Worm (Caenorhabditis elegans) whole organism, early embryonic: Measurements from ENCODE around the gene bath-15.

Experiments used
- B0310.2 ChIP-seq: sonication (generic microtip); optimal IDR thresholded peaks from 2 replicates; lab custom pipeline; 2016; ENCODE audit warnings: mild to moderate bottlenecking, missing genetic modification characterization, missing compliant biosample characterization
- F13C5.2 ChIP-seq: sonication (generic microtip); optimal IDR thresholded peaks from 2 replicates; lab custom pipeline; 2017; ENCODE audit warnings: mild to moderate bottlenecking, missing genetic modification characterization, inconsistent platforms, missing compliant biosample characterization
- aly-1 ChIP-seq: sonication (generic microtip); optimal IDR thresholded peaks from 2 replicates; lab custom pipeline; 2016; ENCODE audit warnings: missing genetic modification characterization, missing compliant biosample characterization
- ama-1 ChIP-seq: fragments of 150-350 bp; optimal IDR thresholded peaks from 2 replicates; lab custom pipeline; 2014
- ceh-13 ChIP-seq: fragments of 200-800 bp; sonication (Bioruptor generic); optimal IDR thresholded peaks from 2 replicates; lab custom pipeline; 2018; ENCODE audit warnings: mild to moderate bottlenecking, missing genetic modification characterization, missing compliant biosample characterization
- ceh-36 ChIP-seq: sonication (generic microtip); optimal IDR thresholded peaks from 2 replicates; lab custom pipeline; 2016; ENCODE audit warnings: missing genetic modification characterization, inconsistent platforms, missing compliant biosample characterization
- ets-7 ChIP-seq: sonication (generic microtip); optimal IDR thresholded peaks from 2 replicates; lab custom pipeline; 2016; ENCODE audit warnings: missing genotype, missing genetic modification characterization, missing compliant biosample characterization
- flt-1 ChIP-seq: fragments of 200-800 bp; sonication (Bioruptor generic); IDR thresholded peaks from 2 replicates; pipeline ENCODE4 v1.3.6; 2022; ENCODE audit warnings: missing genetic modification characterization, missing compliant biosample characterization
- hmbx-1 ChIP-seq: sonication (generic microtip); optimal IDR thresholded peaks from 2 replicates; lab custom pipeline; 2016; ENCODE audit warnings: mild to moderate bottlenecking, missing genetic modification characterization, missing compliant biosample characterization
- hmg-4 ChIP-seq: fragments of 200-800 bp; sonication (Bioruptor generic); optimal IDR thresholded peaks from 2 replicates; lab custom pipeline; 2018; ENCODE audit warnings: mild to moderate bottlenecking, missing genetic modification characterization, missing compliant biosample characterization
- hnd-1 ChIP-seq: sonication (generic microtip); optimal IDR thresholded peaks from 2 replicates; lab custom pipeline; 2016; ENCODE audit warnings: missing genetic modification characterization, missing compliant biosample characterization
- pes-1 ChIP-seq: fragments of 200-800 bp; sonication (Bioruptor generic); IDR thresholded peaks from 2 replicates; pipeline ENCODE4 v1.3.6; 2022; ENCODE audit warnings: missing genetic modification reagents, missing genetic modification characterization, missing compliant biosample characterization
- scrt-1 ChIP-seq: fragments of 200-800 bp; sonication (Bioruptor generic); IDR thresholded peaks from 2 replicates; pipeline ENCODE4 v1.3.6; 2022; ENCODE audit warnings: missing genetic modification characterization, missing compliant biosample characterization
- sea-1 ChIP-seq: fragments of 200-800 bp; sonication (Bioruptor generic); conservative IDR thresholded peaks from 2 replicates; pipeline ENCODE4 v1.3.6; 2022; ENCODE audit warnings: missing genetic modification characterization, missing compliant biosample characterization
- tbx-11 ChIP-seq: fragments of 200-800 bp; sonication (Bioruptor generic); IDR thresholded peaks from 2 replicates; pipeline ENCODE4 v1.3.6; 2022; ENCODE audit warnings: missing genetic modification characterization, missing compliant biosample characterization
- tbx-37 ChIP-seq: fragments of 200-800 bp; sonication (Bioruptor generic); conservative IDR thresholded peaks from 2 replicates; pipeline ENCODE4 v1.3.6; 2022; ENCODE audit warnings: missing genetic modification reagents, missing genetic modification characterization, missing compliant biosample characterization
- tra-4 ChIP-seq: sonication (generic microtip); optimal IDR thresholded peaks from 2 replicates; lab custom pipeline; 2017; ENCODE audit warnings: missing genetic modification characterization, missing compliant biosample characterization

bath-15 gene

DNA sequence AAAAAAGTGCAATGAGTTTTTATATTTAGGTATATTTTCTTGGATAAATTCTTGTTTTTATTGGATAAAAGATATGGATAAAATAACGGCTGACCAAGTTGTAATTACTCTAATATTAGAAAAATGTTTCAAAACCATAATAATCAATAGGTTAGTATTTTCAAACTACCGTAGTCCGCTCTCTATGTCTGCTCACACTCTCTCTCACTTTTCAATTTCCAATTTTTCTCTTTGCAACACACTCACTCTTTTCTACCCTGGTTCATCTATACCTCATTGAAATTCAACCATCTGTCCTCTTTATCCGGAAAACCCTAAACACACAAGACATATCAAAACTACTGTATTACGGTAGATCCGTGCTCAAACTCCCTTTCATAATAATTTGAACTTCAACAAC lies 3.5 kb upstream of the bath-15 start:
- TF ChIP-seq pes-1 (GFP tag; lab: Robert Waterston, UW) (no peak), tra-4 (no peak), hmbx-1 (tag; lab: Kevin White, UChicago) (no peak), ceh-13 (GFP tag; lab: Kevin White, UChicago) (no peak), tbx-11 (GFP tag; lab: Robert Waterston, UW) (no peak), ama-1 (lab: Kevin White, UChicago) (no peak)

DNA sequence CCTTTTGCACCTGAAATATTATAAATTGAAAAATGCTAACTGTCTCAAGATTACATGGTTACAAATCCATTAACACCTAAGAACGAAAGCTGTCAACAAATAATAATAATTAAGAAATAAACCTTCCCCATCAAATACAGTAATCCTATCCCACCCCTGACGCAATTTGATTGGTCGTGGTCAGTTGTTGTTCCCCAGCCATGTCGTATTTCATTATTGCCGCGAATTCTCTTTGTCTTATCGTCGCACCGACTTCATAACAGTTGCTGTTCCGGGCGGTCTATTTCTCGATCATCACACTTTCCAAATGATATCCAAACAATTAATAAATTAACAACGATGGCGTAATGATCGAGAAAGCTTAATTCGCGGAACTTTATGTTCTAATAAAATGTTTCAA lies 2.7 kb upstream of the bath-15 start:
- TF ChIP-seq ceh-36 (tag; lab: Kevin White, UChicago) (no peak), sea-1 (GFP tag; lab: Robert Waterston, UW) (no peak), F13C5.2 (tag; lab: Kevin White, UChicago) (no peak), ets-7 (tag; lab: Kevin White, UChicago) (no peak), hmbx-1 (tag; lab: Kevin White, UChicago) (no peak), B0310.2 (tag; lab: Kevin White, UChicago) (no peak), tbx-11 (GFP tag; lab: Robert Waterston, UW) (no peak), ceh-13 (GFP tag; lab: Kevin White, UChicago) (no peak), hmg-4 (GFP tag; lab: Kevin White, UChicago) (no peak), ama-1 (lab: Kevin White, UChicago) (no peak), hnd-1 (tag; lab: Kevin White, UChicago) (no peak), tra-4 (no peak), pes-1 (GFP tag; lab: Robert Waterston, UW) (no peak)

DNA sequence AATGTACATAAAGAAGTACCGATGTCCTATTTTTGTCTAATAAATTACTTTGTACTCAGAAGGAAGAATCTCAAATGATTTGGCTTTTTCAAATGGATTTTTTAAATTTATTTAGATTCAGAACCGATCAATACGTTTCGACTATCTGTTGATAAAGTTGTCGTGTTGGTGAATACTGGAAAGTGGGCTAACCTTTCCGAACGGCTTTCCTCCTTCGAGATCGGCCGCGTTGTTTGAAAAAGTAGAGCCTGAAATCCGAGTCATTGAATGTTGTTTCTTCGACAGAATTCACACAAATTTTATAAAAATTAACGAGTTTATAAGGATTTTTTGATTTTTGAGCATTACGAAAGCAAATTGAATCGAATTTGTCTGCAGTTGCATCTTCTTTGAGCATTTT lies 2.0 kb downstream of the bath-15 start:
- TF ChIP-seq ceh-13 (GFP tag; lab: Kevin White, UChicago) (no peak), ama-1 (lab: Kevin White, UChicago) (no peak), pes-1 (GFP tag; lab: Robert Waterston, UW) (no peak), B0310.2 (tag; lab: Kevin White, UChicago) (no peak), tbx-11 (GFP tag; lab: Robert Waterston, UW) (no peak), hmg-4 (GFP tag; lab: Kevin White, UChicago) (no peak), tra-4 (no peak), F13C5.2 (tag; lab: Kevin White, UChicago) (no peak), sea-1 (GFP tag; lab: Robert Waterston, UW) (no peak), aly-1 (tag; lab: Kevin White, UChicago) (no peak), hnd-1 (tag; lab: Kevin White, UChicago) (no peak), scrt-1 (no peak), ets-7 (tag; lab: Kevin White, UChicago) (no peak), tbx-37 (no peak), flt-1 (GFP tag; lab: Robert Waterston, UW) (no peak), hmbx-1 (tag; lab: Kevin White, UChicago) (no peak)

DNA sequence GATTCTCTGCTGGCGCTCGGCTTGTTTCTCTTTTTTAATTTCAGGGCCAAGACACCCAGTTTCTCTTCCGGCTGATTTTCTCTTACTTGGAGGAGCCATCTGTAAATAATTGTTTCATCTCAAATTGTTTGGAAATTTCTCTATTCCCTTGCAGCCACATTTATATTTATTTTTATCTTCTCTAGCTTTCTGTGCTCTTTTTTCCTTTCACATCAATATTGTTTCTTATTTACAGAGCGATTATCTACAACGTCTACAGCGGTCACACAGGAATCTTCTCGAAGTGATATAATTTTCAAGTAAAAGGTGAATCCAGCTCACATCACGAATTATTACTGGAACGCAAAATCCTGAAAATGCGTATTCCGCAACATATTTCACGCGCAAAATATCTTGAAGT lies 2.9 kb downstream of the bath-15 start, which contains the start of the genes ZK686.6 and ZK686.1:
TSS of gene ZK686.6 (minus strand) at position 101 of the 400 bp plus-strand sequence.
TSS of gene ZK686.1 (plus strand) at position 234 of the 400 bp plus-strand sequence.
- TF ChIP-seq ceh-13 (GFP tag; lab: Kevin White, UChicago) (no peak), aly-1 (tag; lab: Kevin White, UChicago) (no peak), tbx-37 (no peak), hmg-4 (GFP tag; lab: Kevin White, UChicago) (no peak), scrt-1 (no peak)

DNA sequence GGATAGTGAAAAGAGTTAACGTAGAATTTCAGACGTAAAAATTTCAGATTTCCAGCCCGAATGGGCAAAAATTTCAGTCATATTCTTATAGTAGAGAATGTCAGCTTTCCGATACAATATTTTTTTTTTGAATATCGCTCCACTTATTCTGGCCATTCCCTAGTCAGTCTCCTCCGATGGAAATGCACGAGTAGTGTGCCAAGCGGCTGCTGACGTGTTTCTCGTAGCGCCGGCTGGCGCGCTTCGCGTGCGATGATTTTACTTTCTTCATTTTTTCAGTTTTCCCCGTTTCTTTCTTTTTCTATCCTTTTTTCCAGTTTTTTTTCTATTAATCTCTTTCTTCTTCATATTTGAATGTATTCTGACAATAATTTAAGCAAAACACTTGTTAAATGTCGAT lies 4.8 kb downstream of the bath-15 start:
- TF ChIP-seq pes-1 (GFP tag; lab: Robert Waterston, UW) (0 out of 2 replicates have a peak, but pooled peaks have one; percentile 24), flt-1 (GFP tag; lab: Robert Waterston, UW) (0 out of 2 replicates have a peak, but pooled peaks have one; percentile 15)

DNA sequence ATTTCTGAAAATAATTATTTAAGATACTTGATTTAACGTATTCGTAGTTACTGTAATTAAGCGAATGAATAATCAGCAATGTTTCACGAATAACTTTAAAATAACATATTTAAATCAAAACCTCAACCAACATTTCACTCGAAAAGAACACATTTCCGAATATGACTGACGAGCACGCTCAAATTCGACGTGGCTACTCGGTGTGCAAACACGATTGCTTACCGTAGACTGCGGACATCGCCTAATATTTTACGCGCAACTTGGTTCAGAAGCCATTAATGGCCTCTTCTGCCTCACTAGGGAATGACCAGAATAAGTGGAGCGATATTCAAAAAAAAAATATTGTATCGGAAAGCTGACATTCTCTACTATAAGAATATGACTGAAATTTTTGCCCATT lies 5.9 kb downstream of the bath-15 start, which contains the start of gene snu-23:
TSS of gene snu-23 (minus strand) at position 156 of the 400 bp plus-strand sequence.
- no peak for TF ChIP-seq tbx-37
- TF ChIP-seq pes-1 (GFP tag; lab: Robert Waterston, UW): no peak
- no peak for TF ChIP-seq sea-1 (GFP tag; lab: Robert Waterston, UW)
- TF ChIP-seq ceh-13 (GFP tag; lab: Kevin White, UChicago): no peak
- TF ChIP-seq F13C5.2 (tag; lab: Kevin White, UChicago): no peak
- no peak for TF ChIP-seq ets-7 (tag; lab: Kevin White, UChicago)
- TF ChIP-seq tbx-11 (GFP tag; lab: Robert Waterston, UW): no peak
- no peak for TF ChIP-seq B0310.2 (tag; lab: Kevin White, UChicago)
- TF ChIP-seq hmg-4 (GFP tag; lab: Kevin White, UChicago): no peak
- no peak for TF ChIP-seq hnd-1 (tag; lab: Kevin White, UChicago)
- TF ChIP-seq ceh-36 (tag; lab: Kevin White, UChicago): no peak
- no peak for TF ChIP-seq aly-1 (tag; lab: Kevin White, UChicago)
- TF ChIP-seq scrt-1: no peak
- no peak for TF ChIP-seq flt-1 (GFP tag; lab: Robert Waterston, UW)
- TF ChIP-seq hmbx-1 (tag; lab: Kevin White, UChicago): no peak
- no peak for TF ChIP-seq tra-4

DNA sequence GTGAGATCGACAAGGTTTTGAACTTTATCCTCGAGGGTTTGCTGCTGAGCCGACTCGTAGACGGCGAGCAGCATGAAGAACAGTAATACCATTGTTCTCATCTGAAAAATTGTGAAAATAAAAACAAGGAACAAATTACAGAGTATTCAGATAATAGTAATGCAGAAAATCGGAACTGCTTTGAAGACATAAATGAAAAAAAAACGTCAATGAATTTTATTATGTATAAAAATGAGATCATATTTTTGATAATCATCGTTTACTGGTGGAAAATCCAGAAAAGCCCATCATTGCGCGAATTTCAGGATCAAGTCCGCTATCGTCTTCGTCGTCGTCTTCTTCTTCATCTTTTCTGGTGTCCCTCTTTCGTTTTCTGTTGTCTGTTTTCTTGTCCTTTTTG lies 6.9 kb downstream of the bath-15 start, which contains the start of gene ZK686.3:
TSS of gene ZK686.3 (minus strand) at position 101 of the 400 bp plus-strand sequence.
- no peak for TF ChIP-seq ets-7 (tag; lab: Kevin White, UChicago)
- no peak for TF ChIP-seq ceh-36 (tag; lab: Kevin White, UChicago)
- no peak for TF ChIP-seq aly-1 (tag; lab: Kevin White, UChicago)
- TF ChIP-seq hmg-4 (GFP tag; lab: Kevin White, UChicago): no peak
- no peak for TF ChIP-seq ceh-13 (GFP tag; lab: Kevin White, UChicago)
- TF ChIP-seq tra-4: no peak
- no peak for TF ChIP-seq tbx-11 (GFP tag; lab: Robert Waterston, UW)
- TF ChIP-seq scrt-1: no peak
- TF ChIP-seq B0310.2 (tag; lab: Kevin White, UChicago): no peak
- no peak for TF ChIP-seq hnd-1 (tag; lab: Kevin White, UChicago)
- TF ChIP-seq ama-1 (lab: Kevin White, UChicago): no peak
